Fruit fly (Drosophila melanogaster) whole organism, adult: Measurements from ENCODE around the gene yellow-e.

Experiments used
- CG11617 ChIP-seq: fragments of 200-800 bp; sonication (Bioruptor generic); optimal IDR thresholded peaks from 2 replicates; lab custom pipeline; 2017; ENCODE audit warnings: mild to moderate bottlenecking, missing biosample characterization, missing genetic modification reagents, missing genetic modification characterization
- CG12768 ChIP-seq: fragments of 200-800 bp; sonication (Bioruptor generic); optimal IDR thresholded peaks from 2 replicates; lab custom pipeline; 2017; ENCODE audit warnings: missing biosample characterization, missing genetic modification characterization, mild to moderate bottlenecking, moderate library complexity, missing genetic modification reagents
- CG14711 ChIP-seq: fragments of 200-800 bp; sonication (Bioruptor generic); optimal IDR thresholded peaks from 2 replicates; lab custom pipeline; 2018; ENCODE audit warnings: missing biosample characterization, mild to moderate bottlenecking, missing genetic modification characterization, moderate library complexity
- CG1620 ChIP-seq: fragments of 200-800 bp; sonication (Bioruptor generic); optimal IDR thresholded peaks from 2 replicates; lab custom pipeline; 2016; ENCODE audit warnings: missing biosample characterization, missing genetic modification characterization
- CG33017 ChIP-seq: fragments of 200-800 bp; sonication (Bioruptor generic); optimal IDR thresholded peaks from 2 replicates; lab custom pipeline; 2018; ENCODE audit warnings: missing biosample characterization, mild to moderate bottlenecking, missing genetic modification characterization, moderate library complexity
- CG5204 ChIP-seq: fragments of 200-800 bp; sonication (Bioruptor generic); optimal IDR thresholded peaks from 2 replicates; lab custom pipeline; 2016; ENCODE audit warnings: missing biosample characterization, missing genetic modification characterization
- CG7045 ChIP-seq: fragments of 200-800 bp; sonication (Bioruptor generic); optimal IDR thresholded peaks from 2 replicates; lab custom pipeline; 2017; ENCODE audit warnings: missing biosample characterization, mild to moderate bottlenecking, missing genetic modification characterization
- CG7101 ChIP-seq: fragments of 200-800 bp; sonication (Bioruptor generic); optimal IDR thresholded peaks from 2 replicates; lab custom pipeline; 2018; ENCODE audit warnings: missing biosample characterization, mild to moderate bottlenecking, missing genetic modification characterization, moderate library complexity
- Clk ChIP-seq: fragments of 200-800 bp; sonication (Bioruptor generic); optimal IDR thresholded peaks from 2 replicates; lab custom pipeline; 2017; ENCODE audit warnings: missing biosample characterization, missing genetic modification characterization
- Crg-1 ChIP-seq: fragments of 200-800 bp; sonication (Bioruptor generic); optimal IDR thresholded peaks from 2 replicates; lab custom pipeline; 2016; ENCODE audit warnings: missing biosample characterization, missing genetic modification characterization
- Hr96 ChIP-seq: fragments of 200-800 bp; sonication (Bioruptor generic); optimal IDR thresholded peaks from 2 replicates; lab custom pipeline; 2016; ENCODE audit warnings: missing biosample characterization, missing genetic modification characterization
- Mnt ChIP-seq: fragments of 200-800 bp; sonication (Bioruptor generic); optimal IDR thresholded peaks from 2 replicates; lab custom pipeline; 2016; ENCODE audit warnings: missing biosample characterization, mild to moderate bottlenecking, missing genetic modification characterization
- bab1 ChIP-seq: fragments of 200-800 bp; sonication (Bioruptor generic); optimal IDR thresholded peaks from 3 replicates; lab custom pipeline; 2019; ENCODE audit warnings: missing biosample characterization, mild to moderate bottlenecking, missing genetic modification characterization, moderate library complexity
- cic ChIP-seq: fragments of 200-800 bp; sonication (Bioruptor generic); optimal IDR thresholded peaks from 2 replicates; lab custom pipeline; 2017; ENCODE audit warnings: missing biosample characterization, mild to moderate bottlenecking, missing genetic modification characterization, moderate library complexity
- cnc ChIP-seq, 2 experiments: fragments of >200 bp; optimal IDR thresholded peaks; 2 replicates each; lab custom pipeline; 2017
- kay ChIP-seq: fragments of 200-800 bp; sonication (Bioruptor generic); peaks from one replicate; lab custom pipeline; 2016; ENCODE audit warnings: missing biosample characterization, missing genetic modification characterization, borderline replicate concordance
- ovo ChIP-seq: fragments of 200-800 bp; sonication (Bioruptor generic); optimal IDR thresholded peaks from 2 replicates; lab custom pipeline; 2016; ENCODE audit warnings: missing biosample characterization, missing genetic modification characterization
- pad ChIP-seq: fragments of 200-800 bp; sonication (Bioruptor generic); optimal IDR thresholded peaks from 3 replicates; lab custom pipeline; 2017; ENCODE audit warnings: missing biosample characterization, missing genetic modification characterization, mild to moderate bottlenecking, moderate library complexity, missing genetic modification reagents
- tj ChIP-seq: fragments of 200-800 bp; sonication (Bioruptor generic); optimal IDR thresholded peaks from 3 replicates; lab custom pipeline; 2017; ENCODE audit warnings: missing biosample characterization, mild to moderate bottlenecking, missing genetic modification characterization, moderate library complexity
- toe ChIP-seq: fragments of 200-800 bp; sonication (Bioruptor generic); optimal IDR thresholded peaks from 2 replicates; lab custom pipeline; 2016; ENCODE audit warnings: missing biosample characterization, missing genetic modification characterization

yellow-e gene

DNA sequence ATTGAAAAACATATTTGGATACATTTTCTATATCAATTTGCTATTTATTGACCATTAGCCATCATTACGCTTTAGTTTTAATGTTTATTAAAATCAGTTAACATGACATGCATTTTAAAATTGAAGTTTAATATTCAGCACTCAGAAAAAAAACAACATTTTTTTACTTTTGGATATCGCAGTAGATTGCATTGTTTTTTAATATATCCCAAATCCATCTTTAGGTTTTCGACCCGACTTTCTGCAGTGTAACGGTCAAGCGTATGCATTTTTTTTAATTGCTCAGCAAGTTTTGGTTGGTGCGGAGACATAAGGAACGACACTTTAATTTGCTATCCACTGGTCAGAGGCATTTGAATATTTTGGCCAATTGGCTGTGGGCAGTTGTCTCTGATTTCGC lies 2.4 kb downstream of the yellow-e start:
- TF ChIP-seq cic (no peak), tj (GFP tag; lab: Kevin White, UChicago) (peak; percentile 26)

DNA sequence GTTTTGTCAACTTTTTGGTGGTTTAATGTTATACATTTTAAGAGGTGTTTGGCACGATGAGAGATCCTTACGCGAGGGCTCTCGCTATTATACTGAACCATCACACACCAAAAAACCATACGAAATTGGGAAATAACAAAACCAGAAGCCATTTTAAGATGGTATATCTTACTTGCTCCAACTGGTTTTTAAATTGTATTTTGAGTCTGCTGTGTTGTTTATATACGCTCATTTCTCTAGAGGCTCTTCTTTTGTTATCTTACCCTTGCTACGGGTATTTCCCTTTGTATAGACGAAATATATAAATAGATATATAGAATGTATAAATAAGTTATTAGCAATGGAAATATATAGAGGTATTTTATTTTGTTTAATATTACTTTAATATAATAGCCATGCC lies 8.2 kb downstream of the yellow-e start, which contains the start of gene yellow-e2:
yellow-e2 (minus strand) TSS at position 101 of the 400 bp plus-strand sequence.
- TF ChIP-seq Hr96 (GFP tag; lab: Kevin White, UChicago) = no peak
- TF ChIP-seq bab1 (GFP tag; lab: Kevin White, UChicago) = no peak
- no peak for TF ChIP-seq cnc (optimal IDR thresholded peaks at IDR 0.05; lab: Kevin White, UChicago)
- TF ChIP-seq CG11617 (GFP tag; lab: Kevin White, UChicago) = no peak
- TF ChIP-seq Clk (GFP tag; lab: Kevin White, UChicago) = no peak
- TF ChIP-seq cic = no peak
- no peak for TF ChIP-seq pad (GFP tag; lab: Kevin White, UChicago)
- TF ChIP-seq kay (GFP tag; lab: Kevin White, UChicago) = no peak
- TF ChIP-seq CG12768 = no peak
- no peak for TF ChIP-seq CG5204 (GFP tag; lab: Kevin White, UChicago)
- TF ChIP-seq ovo (GFP tag; lab: Kevin White, UChicago) = no peak
- no peak for TF ChIP-seq CG7101 (tag; lab: Kevin White, UChicago)
- no peak for TF ChIP-seq CG7045 (GFP tag; lab: Kevin White, UChicago)
- TF ChIP-seq Crg-1 (GFP tag; lab: Kevin White, UChicago) = no peak
- no peak for TF ChIP-seq CG14711 (tag; lab: Kevin White, UChicago)
- no peak for TF ChIP-seq CG1620 (GFP tag; lab: Kevin White, UChicago)
- TF ChIP-seq Mnt (GFP tag; lab: Kevin White, UChicago) = no peak
- TF ChIP-seq CG33017 (tag; lab: Kevin White, UChicago) = no peak
- no peak for TF ChIP-seq tj (GFP tag; lab: Kevin White, UChicago)

DNA sequence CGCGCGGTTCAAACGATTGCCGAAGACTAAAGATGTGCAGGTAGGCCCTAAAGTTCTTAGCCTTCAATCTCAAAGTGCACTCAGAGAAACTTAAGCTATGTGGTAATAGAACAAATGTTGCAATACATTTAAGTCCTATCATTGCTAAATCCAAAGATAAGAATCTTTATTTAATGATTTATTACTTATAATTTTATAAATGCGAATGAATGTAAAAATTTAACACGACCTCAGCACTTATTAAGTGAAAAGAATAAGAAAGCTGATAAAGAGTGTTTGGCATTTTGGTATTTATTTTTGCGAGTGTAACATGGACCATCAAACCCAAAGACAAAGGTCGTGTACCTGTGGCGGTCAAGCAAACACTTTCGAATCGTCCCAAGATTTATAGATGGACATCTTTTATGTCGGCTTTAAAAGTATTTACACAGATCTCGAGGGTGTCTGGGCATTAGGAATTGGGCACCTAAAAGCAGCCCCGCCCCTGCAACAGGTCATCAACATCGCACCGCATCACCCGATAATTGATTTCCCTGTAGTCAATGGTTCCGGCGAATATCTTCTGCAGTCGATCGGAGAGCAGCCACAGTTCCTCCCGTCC lies 10.1 kb downstream of the yellow-e start, which contains the start of gene yellow-e3:
yellow-e3 (minus strand) TSS at position 30 of the 601 bp plus-strand sequence.
- TF ChIP-seq kay (GFP tag; lab: Kevin White, UChicago) (peak; percentile 1), CG5204 (GFP tag; lab: Kevin White, UChicago) (no peak)

DNA sequence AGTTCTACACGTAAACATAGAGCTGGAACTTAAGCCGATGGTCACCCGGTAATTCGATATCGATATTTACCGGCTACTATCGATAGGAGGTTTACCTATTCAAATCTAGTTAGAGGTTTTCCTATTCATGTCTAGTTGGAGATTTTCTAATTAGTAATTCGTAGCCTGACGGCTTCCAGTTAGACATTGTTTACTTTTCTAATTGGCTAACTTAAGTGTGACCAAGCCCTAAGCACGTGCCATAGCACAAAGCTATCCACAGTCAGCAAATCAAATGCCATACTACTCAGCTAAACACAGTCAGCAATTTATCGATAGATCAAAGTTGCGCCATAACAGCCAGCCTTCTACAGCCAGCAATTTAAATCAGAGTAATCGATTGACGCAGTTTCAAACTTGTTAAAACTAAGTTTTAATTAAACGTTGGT lies 12.0 kb downstream of the yellow-e start, which contains the start of gene Dpm3:
Dpm3 (minus strand) TSS at position 20 of the 428 bp plus-strand sequence.
- TF ChIP-seq Mnt (GFP tag; lab: Kevin White, UChicago) (peak; percentile 11), CG7045 (GFP tag; lab: Kevin White, UChicago) (no peak), CG5204 (GFP tag; lab: Kevin White, UChicago) (no peak), CG1620 (GFP tag; lab: Kevin White, UChicago) (peak; percentile 58), Hr96 (GFP tag; lab: Kevin White, UChicago) (no peak), cnc (optimal IDR thresholded peaks at IDR 0.05; lab: Kevin White, UChicago) (no peak), ovo (GFP tag; lab: Kevin White, UChicago) (no peak), pad (GFP tag; lab: Kevin White, UChicago) (peak; percentile 15), bab1 (GFP tag; lab: Kevin White, UChicago) (peak; percentile 54), Clk (GFP tag; lab: Kevin White, UChicago) (no peak), toe (GFP tag; lab: Kevin White, UChicago) (peak; percentile 39), CG33017 (tag; lab: Kevin White, UChicago) (no peak), CG7101 (tag; lab: Kevin White, UChicago) (no peak), CG14711 (tag; lab: Kevin White, UChicago) (no peak), cic (no peak), tj (GFP tag; lab: Kevin White, UChicago) (peak; percentile 20), CG11617 (GFP tag; lab: Kevin White, UChicago) (no peak), CG12768 (no peak), kay (GFP tag; lab: Kevin White, UChicago) (no peak), Crg-1 (GFP tag; lab: Kevin White, UChicago) (peak; percentile 21)

DNA sequence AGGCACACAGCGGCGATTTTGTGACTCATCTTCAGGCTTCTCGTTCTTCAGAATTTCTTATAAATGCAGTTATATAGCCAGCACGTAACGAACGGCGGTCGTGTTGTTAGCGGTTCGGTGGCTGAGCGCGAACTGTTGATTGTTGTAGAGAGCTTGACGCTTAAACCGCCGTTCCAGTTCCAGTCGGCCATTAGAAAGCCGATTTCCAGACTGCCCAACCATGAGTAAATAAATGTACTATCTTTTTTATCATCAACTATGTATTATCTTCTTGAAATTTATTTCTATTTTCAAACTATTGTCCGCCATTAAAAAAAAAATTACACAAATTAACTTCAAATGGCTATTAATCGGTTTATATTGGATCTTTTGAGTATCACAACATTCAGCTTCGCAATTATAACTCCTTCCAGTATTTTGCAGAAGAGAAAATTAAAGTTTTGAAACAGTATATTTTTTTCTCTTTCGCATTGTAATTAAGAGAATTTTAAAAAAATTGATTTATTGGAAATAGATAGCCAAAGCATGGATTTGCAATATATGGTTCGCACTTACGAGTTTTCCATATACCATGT lies 13.3 kb downstream of the yellow-e start, which contains the start of gene GILT1:
GILT1 (minus strand) TSS at position 141 of the 575 bp plus-strand sequence.
- TF ChIP-seq Mnt (GFP tag; lab: Kevin White, UChicago) = peak; percentile 43
- no peak for TF ChIP-seq Crg-1 (GFP tag; lab: Kevin White, UChicago)
- TF ChIP-seq ovo (GFP tag; lab: Kevin White, UChicago) = peak; percentile 44
- TF ChIP-seq cnc (optimal IDR thresholded peaks at IDR 0.05; lab: Kevin White, UChicago) = no peak
- peak; percentile 69 for TF ChIP-seq kay (GFP tag; lab: Kevin White, UChicago)
- no peak for TF ChIP-seq Clk (GFP tag; lab: Kevin White, UChicago)
- peak; percentile 12 for TF ChIP-seq CG7101 (tag; lab: Kevin White, UChicago)
- TF ChIP-seq cic = peak; percentile 22
- TF ChIP-seq bab1 (GFP tag; lab: Kevin White, UChicago) = peak; percentile 39
- peak; percentile 59 for TF ChIP-seq pad (GFP tag; lab: Kevin White, UChicago)
- no peak for TF ChIP-seq CG33017 (tag; lab: Kevin White, UChicago)
- peak; percentile 1 for TF ChIP-seq tj (GFP tag; lab: Kevin White, UChicago)
